Fruit fly (Drosophila melanogaster) whole organism, embryonic: ENCODE measurements around the gene Nmdar1.

Source experiments
- Blimp-1 ChIP-seq: fragments of 200-800 bp; sonication (Bioruptor generic); optimal IDR thresholded peaks from 3 replicates; lab custom pipeline; 2018; ENCODE audit warnings: missing biosample characterization, missing genetic modification characterization, mild to moderate bottlenecking, moderate library complexity, missing genetic modification reagents
- CG10209 ChIP-seq: fragments of 200-800 bp; sonication (Bioruptor generic); optimal IDR thresholded peaks from 3 replicates; lab custom pipeline; 2017; ENCODE audit warnings: missing biosample characterization, mild to moderate bottlenecking, missing genetic modification characterization, missing genetic modification reagents
- CG10431 ChIP-seq: fragments of 200-800 bp; sonication (Bioruptor generic); optimal IDR thresholded peaks from 3 replicates; lab custom pipeline; 2018; ENCODE audit warnings: missing biosample characterization, mild to moderate bottlenecking, missing genetic modification characterization
- CG11093 ChIP-seq: fragments of 200-800 bp; sonication (Bioruptor generic); IDR thresholded peaks from 3 replicates; pipeline ENCODE4 v1.3.6; 2022; ENCODE audit warnings: missing biosample characterization, missing genetic modification characterization
- CG11696 ChIP-seq: fragments of 200-800 bp; sonication (Bioruptor generic); IDR thresholded peaks from 2 replicates; pipeline ENCODE4 v1.3.6; 2022; ENCODE audit warnings: missing biosample characterization, missing genetic modification characterization
- CG1233 ChIP-seq: fragments of 200-800 bp; sonication (Bioruptor generic); optimal IDR thresholded peaks from 4 replicates; lab custom pipeline; 2018; ENCODE audit warnings: missing biosample characterization, mild to moderate bottlenecking, missing genetic modification characterization
- CG12391 ChIP-seq: fragments of 200-800 bp; sonication (Bioruptor generic); optimal IDR thresholded peaks from 3 replicates; lab custom pipeline; 2018; ENCODE audit warnings: missing biosample characterization, mild to moderate bottlenecking, missing genetic modification characterization, moderate library complexity
- CG12769 ChIP-seq: fragments of 200-800 bp; sonication (Bioruptor generic); optimal IDR thresholded peaks from 2 replicates; lab custom pipeline; 2019; ENCODE audit warnings: missing biosample characterization, mild to moderate bottlenecking, missing genetic modification characterization, moderate library complexity
- CG12942 ChIP-seq: fragments of 200-800 bp; sonication (Bioruptor generic); optimal IDR thresholded peaks from 3 replicates; lab custom pipeline; 2016; ENCODE audit warnings: missing biosample characterization, missing genetic modification characterization
- CG1603 ChIP-seq: fragments of 200-800 bp; sonication (Bioruptor generic); optimal IDR thresholded peaks from 2 replicates; lab custom pipeline; 2019; ENCODE audit warnings: missing biosample characterization, mild to moderate bottlenecking, missing genetic modification characterization, moderate library complexity
- CG17361 ChIP-seq: fragments of 200-800 bp; sonication (Bioruptor generic); IDR thresholded peaks from 3 replicates; pipeline ENCODE4 v1.3.6; 2022; ENCODE audit warnings: missing biosample characterization, missing genetic modification characterization
- CG17385 ChIP-seq: fragments of 200-800 bp; sonication (Bioruptor generic); optimal IDR thresholded peaks from 3 replicates; lab custom pipeline; 2018; ENCODE audit warnings: missing biosample characterization, mild to moderate bottlenecking, missing genetic modification characterization
- CG2120 ChIP-seq: fragments of 200-800 bp; sonication (Bioruptor generic); optimal IDR thresholded peaks from 3 replicates; lab custom pipeline; 2016; ENCODE audit warnings: missing biosample characterization, missing genetic modification characterization
- CG2889 ChIP-seq: fragments of 200-800 bp; sonication (Bioruptor generic); IDR thresholded peaks from 3 replicates; pipeline ENCODE4 v1.3.6; 2022; ENCODE audit warnings: missing biosample characterization, missing genetic modification characterization
- CG31365 ChIP-seq: fragments of 200-800 bp; sonication (Bioruptor generic); optimal IDR thresholded peaks from 2 replicates; lab custom pipeline; 2018; ENCODE audit warnings: missing biosample characterization, mild to moderate bottlenecking, missing genetic modification characterization
- CG4282 ChIP-seq: fragments of 200-800 bp; sonication (Bioruptor generic); optimal IDR thresholded peaks from 2 replicates; lab custom pipeline; 2016; ENCODE audit warnings: missing biosample characterization, missing genetic modification characterization
- CG4424 ChIP-seq: fragments of 200-800 bp; sonication (Bioruptor generic); optimal IDR thresholded peaks from 3 replicates; lab custom pipeline; 2016; ENCODE audit warnings: missing biosample characterization, missing genetic modification characterization
- CG5953 ChIP-seq: fragments of 200-800 bp; sonication (Bioruptor generic); IDR thresholded peaks from 2 replicates; pipeline ENCODE4 v1.3.6; 2022; ENCODE audit warnings: missing biosample characterization, missing genetic modification characterization
- CG7357 ChIP-seq: fragments of 200-800 bp; sonication (Bioruptor generic); IDR thresholded peaks from 3 replicates; pipeline ENCODE4 v1.3.6; 2022; ENCODE audit warnings: missing biosample characterization, missing genetic modification characterization
- CG8089 ChIP-seq: fragments of 200-800 bp; sonication (Bioruptor generic); optimal IDR thresholded peaks from 3 replicates; lab custom pipeline; 2016; ENCODE audit warnings: missing biosample characterization, missing genetic modification characterization
- CG8478 ChIP-seq: fragments of >200 bp; optimal IDR thresholded peaks from 2 replicates; lab custom pipeline; 2018
- CG8924 ChIP-seq: fragments of 200-800 bp; optimal IDR thresholded peaks from 3 replicates; lab custom pipeline; 2019; ENCODE audit warnings: missing biosample characterization, mild to moderate bottlenecking, missing genetic modification characterization, moderate library complexity
- CG9215 ChIP-seq: fragments of 200-800 bp; sonication (Bioruptor generic); IDR thresholded peaks from 2 replicates; pipeline ENCODE4 v1.3.6; 2022; ENCODE audit warnings: missing biosample characterization, missing genetic modification characterization
- CG9932 ChIP-seq: fragments of 200-800 bp; sonication (Bioruptor generic); IDR thresholded peaks from 2 replicates; pipeline ENCODE4 v1.3.6; 2022; ENCODE audit warnings: missing biosample characterization, missing genetic modification characterization
- CTCF ChIP-seq: fragments of 200-800 bp; sonication (Bioruptor generic); optimal IDR thresholded peaks from 2 replicates; lab custom pipeline; 2017; ENCODE audit warnings: missing biosample characterization, mild to moderate bottlenecking, missing genetic modification characterization, moderate library complexity
- D ChIP-seq, 2 experiments: fragments of 200-800 bp in 1 of 2; fragments of >200 bp in 1 of 2; sonication (Bioruptor generic) in 1 of 2; optimal IDR thresholded peaks; 2 replicates in 1 of 2; 3 replicates in 1 of 2; lab custom pipeline; 2017; ENCODE audit warnings: mild to moderate bottlenecking in 1 of 2, missing biosample characterization in 1 of 2, missing genetic modification characterization in 1 of 2, missing genetic modification reagents in 1 of 2
- Dad ChIP-seq: fragments of 200-800 bp; sonication (Bioruptor generic); optimal IDR thresholded peaks from 3 replicates; lab custom pipeline; 2016; ENCODE audit warnings: missing biosample characterization, missing genetic modification characterization
- Doc3 ChIP-seq: fragments of 200-800 bp; sonication (Bioruptor generic); IDR thresholded peaks from 3 replicates; pipeline ENCODE4 v1.3.6; 2022; ENCODE audit warnings: missing biosample characterization, missing genetic modification characterization; ENCODE audit not compliant: partially characterized antibody
- Drgx ChIP-seq: fragments of 200-800 bp; sonication (Bioruptor generic); IDR thresholded peaks from 2 replicates; pipeline ENCODE4 v1.3.6; 2022; ENCODE audit warnings: missing biosample characterization, missing genetic modification characterization
- E2f2 ChIP-seq: fragments of 200-800 bp; sonication (Bioruptor generic); IDR thresholded peaks from 2 replicates; pipeline ENCODE4 v1.3.6; 2022; ENCODE audit warnings: missing biosample characterization, missing genetic modification characterization
- GATAe ChIP-seq: fragments of 200-800 bp; sonication (Bioruptor generic); conservative IDR thresholded peaks from 2 replicates; pipeline ENCODE4 v1.3.6; 2022; ENCODE audit warnings: missing biosample characterization, missing genetic modification characterization
- H15 ChIP-seq: fragments of 200-800 bp; sonication (Bioruptor generic); IDR thresholded peaks from 3 replicates; pipeline ENCODE4 v1.3.6; 2022; ENCODE audit warnings: missing biosample characterization, missing genetic modification characterization
- Hmr ChIP-seq: fragments of 200-800 bp; sonication (Bioruptor generic); optimal IDR thresholded peaks from 3 replicates; lab custom pipeline; 2017; ENCODE audit warnings: mild to moderate bottlenecking, missing biosample characterization, missing genetic modification reagents, missing genetic modification characterization
- Lpt ChIP-seq: fragments of >200 bp; optimal IDR thresholded peaks from 2 replicates; lab custom pipeline; 2018; ENCODE audit warnings: missing biosample characterization, missing genetic modification characterization
- Ptx1 ChIP-seq: fragments of 200-800 bp; sonication (Bioruptor generic); IDR thresholded peaks from 2 replicates; pipeline ENCODE4 v1.3.6; 2022; ENCODE audit warnings: missing biosample characterization, missing genetic modification characterization
- Trl ChIP-seq, 3 experiments: fragments of >200 bp in 2 of 3; fragments of 200-800 bp in 1 of 3; sonication (Bioruptor generic) in 1 of 3; optimal IDR thresholded peaks; 2 replicates in 1 of 3; 3 replicates in 2 of 3; lab custom pipeline; 2016 to 2017; ENCODE audit warnings: missing biosample characterization in 1 of 3, missing genetic modification characterization in 1 of 3
- Xrp1 ChIP-seq: fragments of 200-800 bp; sonication (Bioruptor generic); IDR thresholded peaks from 2 replicates; pipeline ENCODE4 v1.3.6; 2022; ENCODE audit warnings: missing biosample characterization, missing genetic modification characterization
- bab2 ChIP-seq: fragments of 200-800 bp; sonication (Bioruptor generic); optimal IDR thresholded peaks from 2 replicates; lab custom pipeline; 2016; ENCODE audit warnings: missing biosample characterization, missing genetic modification characterization
- disco-r ChIP-seq: fragments of 200-800 bp; sonication (Bioruptor generic); optimal IDR thresholded peaks from 2 replicates; lab custom pipeline; 2016; ENCODE audit warnings: missing biosample characterization, missing genetic modification characterization
- dysf ChIP-seq: fragments of 200-800 bp; sonication (Bioruptor generic); IDR thresholded peaks from 3 replicates; pipeline ENCODE4 v1.3.6; 2022; ENCODE audit warnings: missing biosample characterization, missing genetic modification characterization
- grn ChIP-seq: fragments of 200-800 bp; sonication (Bioruptor generic); optimal IDR thresholded peaks from 3 replicates; lab custom pipeline; 2017; ENCODE audit warnings: missing biosample characterization, missing genetic modification characterization
- ken ChIP-seq: fragments of 200-800 bp; sonication (Bioruptor generic); IDR thresholded peaks from 3 replicates; pipeline ENCODE4 v1.3.6; 2022; ENCODE audit warnings: missing biosample characterization, missing genetic modification characterization
- odd ChIP-seq: fragments of 200-800 bp; sonication (Bioruptor generic); optimal IDR thresholded peaks from 2 replicates; lab custom pipeline; 2017; ENCODE audit warnings: missing biosample characterization, mild to moderate bottlenecking, missing genetic modification characterization
- sc ChIP-seq, 3 experiments: fragments of >200 bp in 2 of 3; fragments of 200-800 bp in 1 of 3; sonication (Bioruptor generic) in 1 of 3; optimal IDR thresholded peaks; 2 replicates in 2 of 3; 3 replicates in 1 of 3; lab custom pipeline; 2017; ENCODE audit warnings: mild to moderate bottlenecking in 1 of 3, missing biosample characterization in 1 of 3, missing genetic modification characterization in 1 of 3, missing genetic modification reagents in 1 of 3
- scrt ChIP-seq: fragments of 200-800 bp; sonication (Bioruptor generic); optimal IDR thresholded peaks from 2 replicates; lab custom pipeline; 2018; ENCODE audit warnings: missing biosample characterization, mild to moderate bottlenecking, missing genetic modification characterization, moderate library complexity
- sima ChIP-seq: fragments of 200-800 bp; sonication (Bioruptor generic); optimal IDR thresholded peaks from 2 replicates; lab custom pipeline; 2016; ENCODE audit warnings: missing biosample characterization, missing genetic modification characterization
- sisA ChIP-seq: fragments of 200-800 bp; sonication (Bioruptor generic); IDR thresholded peaks from 2 replicates; pipeline ENCODE4 v1.3.6; 2022; ENCODE audit warnings: missing biosample characterization, missing genetic modification characterization
- stwl ChIP-seq: fragments of 200-800 bp; sonication (Bioruptor generic); optimal IDR thresholded peaks from 3 replicates; lab custom pipeline; 2018; ENCODE audit warnings: missing biosample characterization, mild to moderate bottlenecking, missing genetic modification characterization, moderate library complexity
- tin ChIP-seq: fragments of 200-800 bp; sonication (Bioruptor generic); optimal IDR thresholded peaks from 3 replicates; lab custom pipeline; 2016; ENCODE audit warnings: missing biosample characterization, missing genetic modification characterization
- toy ChIP-seq: fragments of 200-800 bp; sonication (Bioruptor generic); IDR thresholded peaks from 2 replicates; pipeline ENCODE4 v1.3.6; 2022; ENCODE audit warnings: missing biosample characterization, missing genetic modification characterization
- unc-4 ChIP-seq: fragments of 200-800 bp; sonication (Bioruptor generic); IDR thresholded peaks from 2 replicates; pipeline ENCODE4 v1.3.6; 2022; ENCODE audit warnings: missing biosample characterization, missing genetic modification characterization; ENCODE audit not compliant: partially characterized antibody

Gene Nmdar1

DNA sequence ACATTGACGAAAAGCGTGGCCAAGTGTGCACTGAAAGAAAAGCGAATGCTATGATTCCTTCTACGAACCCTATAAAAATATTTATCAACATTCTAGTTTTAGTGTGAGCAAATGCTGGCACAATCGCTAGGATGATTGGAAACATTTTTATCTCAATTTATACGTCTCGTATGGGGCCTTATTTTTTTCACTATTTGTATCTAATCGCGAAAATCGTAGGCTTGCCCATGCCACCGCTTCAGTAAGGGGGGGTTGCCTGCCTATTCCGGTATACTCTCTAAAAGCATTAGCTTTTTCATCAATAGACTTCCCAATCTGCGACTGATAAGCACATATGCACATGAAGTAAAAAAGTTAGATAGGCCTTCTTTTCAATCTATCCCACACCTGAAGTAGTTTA, 42.5 kb upstream of the Nmdar1 start (continued):
- no peak for TF ChIP-seq Trl (optimal IDR thresholded peaks at IDR 0.05; lab: Kevin White, UChicago)
- TF ChIP-seq Trl (GFP tag; optimal IDR thresholded peaks at IDR 0.05; lab: Kevin White, UChicago) = peak; percentile 37
- peak; percentile 88 for TF ChIP-seq Drgx
- peak; percentile 68; the same call in 2 of the 3 replicates for TF ChIP-seq CG7357 (GFP tag; lab: Robert Waterston, UW)
- TF ChIP-seq CG17361 (GFP tag; lab: Robert Waterston, UW) = peak; percentile 79
- no peak for TF ChIP-seq D (optimal IDR thresholded peaks at IDR 0.05; lab: Kevin White, UChicago)
- peak; percentile 72 for TF ChIP-seq D (GFP tag; optimal IDR thresholded peaks at IDR 0.05; lab: Kevin White, UChicago)
- TF ChIP-seq CG10209 (GFP tag; lab: Kevin White, UChicago) = peak; percentile 82
- TF ChIP-seq CG2120 (GFP tag; lab: Kevin White, UChicago) = peak; percentile 88
- peak; percentile 86 for TF ChIP-seq Ptx1
- peak; percentile 60 for TF ChIP-seq scrt (GFP tag; lab: Kevin White, UChicago)
- TF ChIP-seq CG12391 = peak; percentile 82
- peak; percentile 77 for TF ChIP-seq CG1233 (GFP tag; lab: Kevin White, UChicago)
- peak; percentile 66 for TF ChIP-seq CG9215 (GFP tag; lab: Robert Waterston, UW)
- peak; percentile 86 for TF ChIP-seq sisA (GFP tag; lab: Robert Waterston, UW)
- TF ChIP-seq Lpt (GFP tag; lab: Kevin White, UChicago) = no peak
- TF ChIP-seq unc-4 = no peak
- peak; percentile 51 for TF ChIP-seq CG31365
- peak; percentile 82 for TF ChIP-seq bab2 (GFP tag; lab: Kevin White, UChicago)
- peak; percentile 51 for TF ChIP-seq sima (GFP tag; lab: Kevin White, UChicago)
- peak; percentile 86 for TF ChIP-seq CG5953
- TF ChIP-seq CG11093 = peak; percentile 49; the same call in 1 of the 3 replicates
- peak; percentile 79 for TF ChIP-seq CG11696 (GFP tag; lab: Robert Waterston, UW)
- peak; percentile 53 for TF ChIP-seq CG4282 (GFP tag; lab: Kevin White, UChicago)
- TF ChIP-seq odd (GFP tag; lab: Kevin White, UChicago) = peak; percentile 57
- peak; percentile 63 for TF ChIP-seq CG4424 (GFP tag; lab: Kevin White, UChicago)
- TF ChIP-seq E2f2 (GFP tag; lab: Robert Waterston, UW) = peak; percentile 68
- no peak for TF ChIP-seq sc (optimal IDR thresholded peaks at IDR 0.05; lab: Kevin White, UChicago)
- TF ChIP-seq sc (GFP tag; optimal IDR thresholded peaks at IDR 0.05; lab: Kevin White, UChicago) = peak; percentile 74
- TF ChIP-seq Doc3 = no peak
- peak; percentile 77 for TF ChIP-seq CG1603 (tag; lab: Kevin White, UChicago)
- TF ChIP-seq GATAe (GFP tag; lab: Robert Waterston, UW) = peak; percentile 94
- peak; percentile 80 for TF ChIP-seq CG8924 (tag; lab: Kevin White, UChicago)
- TF ChIP-seq Hmr (GFP tag; lab: Kevin White, UChicago) = peak; percentile 88
- TF ChIP-seq Blimp-1 (GFP tag; lab: Kevin White, UChicago) = peak; percentile 69
- peak; percentile 62 for TF ChIP-seq Dad (GFP tag; lab: Kevin White, UChicago)
- 0 out of 2 replicates have a peak, but pooled peaks have one; percentile 49 for TF ChIP-seq toy (GFP tag; lab: Robert Waterston, UW)
- TF ChIP-seq CG9932 = peak; percentile 75; the same call in 1 of the 2 replicates
- peak; percentile 73; the same call in 2 of the 3 replicates for TF ChIP-seq CG2889 (GFP tag; lab: Robert Waterston, UW)
- TF ChIP-seq CG8478 = no peak
- peak; percentile 88 for TF ChIP-seq CG12769 (tag; lab: Kevin White, UChicago)
- TF ChIP-seq stwl = no peak
- peak; percentile 74 for TF ChIP-seq H15
- TF ChIP-seq CG12942 = peak; percentile 56
- TF ChIP-seq CG10431 (GFP tag; lab: Kevin White, UChicago) = no peak
- TF ChIP-seq tin (GFP tag; lab: Kevin White, UChicago) = peak; percentile 59
- peak; percentile 83 for TF ChIP-seq CG17385
- TF ChIP-seq dysf (GFP tag; lab: Robert Waterston, UW) = peak; percentile 91
- TF ChIP-seq ken = peak; percentile 92
- TF ChIP-seq Xrp1 (GFP tag; lab: Robert Waterston, UW) = peak; percentile 82
- peak; percentile 92 for TF ChIP-seq grn (GFP tag; lab: Kevin White, UChicago)
- peak; percentile 26 for TF ChIP-seq disco-r (GFP tag; lab: Kevin White, UChicago)
- TF ChIP-seq CTCF (GFP tag; lab: Kevin White, UChicago) = peak; percentile 14
- TF ChIP-seq CG8089 (GFP tag; lab: Kevin White, UChicago) = peak; percentile 53
